Fruit fly (Drosophila melanogaster) whole organism, embryonic: Measurements from ENCODE around the gene Pmm2.

Source experiments
- Aef1 ChIP-seq: fragments of 200-800 bp; sonication (Bioruptor generic); IDR thresholded peaks from 3 replicates; pipeline ENCODE4 v1.3.6; 2022; ENCODE audit warnings: missing biosample characterization, missing genetic modification characterization
- B-H2 ChIP-seq: fragments of 200-800 bp; sonication (Bioruptor generic); optimal IDR thresholded peaks from 2 replicates; lab custom pipeline; 2018; ENCODE audit warnings: missing biosample characterization, mild to moderate bottlenecking, missing genetic modification characterization
- CG10565 ChIP-seq: fragments of 200-800 bp; sonication (Bioruptor generic); optimal IDR thresholded peaks from 3 replicates; lab custom pipeline; 2016; ENCODE audit warnings: missing biosample characterization, mild to moderate bottlenecking, missing genetic modification characterization
- CG11456 ChIP-seq: fragments of 200-800 bp; sonication (Bioruptor generic); IDR thresholded peaks from 3 replicates; pipeline ENCODE4 v1.3.6; 2022; ENCODE audit warnings: missing biosample characterization, missing genetic modification characterization
- CG12299 ChIP-seq: fragments of 200-800 bp; sonication (Bioruptor generic); optimal IDR thresholded peaks from 2 replicates; lab custom pipeline; 2018; ENCODE audit warnings: missing biosample characterization, mild to moderate bottlenecking, missing genetic modification characterization
- CG1647 ChIP-seq: fragments of 200-800 bp; sonication (Bioruptor generic); optimal IDR thresholded peaks from 3 replicates; lab custom pipeline; 2016; ENCODE audit warnings: missing biosample characterization, missing genetic modification characterization
- CG16815 ChIP-seq: fragments of 200-800 bp; sonication (Bioruptor generic); optimal IDR thresholded peaks from 3 replicates; lab custom pipeline; 2017; ENCODE audit warnings: missing biosample characterization, mild to moderate bottlenecking, missing genetic modification characterization
- CG2199 ChIP-seq: fragments of 200-800 bp; sonication (Bioruptor generic); IDR thresholded peaks from 3 replicates; pipeline ENCODE4 v1.3.6; 2022; ENCODE audit warnings: missing biosample characterization, missing genetic modification characterization
- CG2875 ChIP-seq: fragments of 200-800 bp; sonication (Bioruptor generic); optimal IDR thresholded peaks from 2 replicates; lab custom pipeline; 2017; ENCODE audit warnings: missing biosample characterization, mild to moderate bottlenecking, missing genetic modification characterization, missing genetic modification reagents
- CG33213 ChIP-seq: fragments of 200-800 bp; sonication (Bioruptor generic); optimal IDR thresholded peaks from 3 replicates; lab custom pipeline; 2016; ENCODE audit warnings: missing biosample characterization, missing genetic modification characterization
- CG33557 ChIP-seq: fragments of 200-800 bp; sonication (Bioruptor generic); optimal IDR thresholded peaks from 2 replicates; lab custom pipeline; 2019; ENCODE audit warnings: missing biosample characterization, mild to moderate bottlenecking, missing genetic modification characterization, moderate library complexity
- CG4282 ChIP-seq: fragments of 200-800 bp; sonication (Bioruptor generic); optimal IDR thresholded peaks from 2 replicates; lab custom pipeline; 2016; ENCODE audit warnings: missing biosample characterization, missing genetic modification characterization
- CG4328 ChIP-seq: fragments of 200-800 bp; sonication (Bioruptor generic); optimal IDR thresholded peaks from 3 replicates; lab custom pipeline; 2017; ENCODE audit warnings: missing biosample characterization, missing genetic modification reagents, missing genetic modification characterization
- CG43689 ChIP-seq: fragments of 200-800 bp; sonication (Bioruptor generic); IDR thresholded peaks from 2 replicates; pipeline ENCODE4 v1.3.6; 2022; ENCODE audit warnings: missing biosample characterization, missing genetic modification characterization
- CG4730 ChIP-seq: fragments of 200-800 bp; sonication (Bioruptor generic); IDR thresholded peaks from 2 replicates; pipeline ENCODE4 v1.3.6; 2022; ENCODE audit warnings: missing biosample characterization, missing genetic modification characterization
- CG7786 ChIP-seq: fragments of 200-800 bp; sonication (Bioruptor generic); optimal IDR thresholded peaks from 2 replicates; lab custom pipeline; 2016; ENCODE audit warnings: missing biosample characterization, missing genetic modification characterization
- CG9609 ChIP-seq: fragments of 200-800 bp; sonication (Bioruptor generic); optimal IDR thresholded peaks from 3 replicates; lab custom pipeline; 2016; ENCODE audit warnings: missing biosample characterization, missing genetic modification characterization
- CHES-1-like ChIP-seq: fragments of 200-800 bp; sonication (Bioruptor generic); optimal IDR thresholded peaks from 2 replicates; lab custom pipeline; 2016; ENCODE audit warnings: missing biosample characterization, missing genetic modification characterization
- Camta ChIP-seq: fragments of 200-800 bp; sonication (Bioruptor generic); optimal IDR thresholded peaks from 2 replicates; lab custom pipeline; 2016; ENCODE audit warnings: missing biosample characterization, missing genetic modification characterization
- CkIIα-i1 ChIP-seq: fragments of 200-800 bp; sonication (Bioruptor generic); IDR thresholded peaks from 2 replicates; pipeline ENCODE4 v1.3.6; 2022; ENCODE audit warnings: missing biosample characterization, missing genetic modification characterization
- CrebB ChIP-seq: fragments of 200-800 bp; sonication (Bioruptor generic); optimal IDR thresholded peaks from 3 replicates; lab custom pipeline; 2018; ENCODE audit warnings: missing biosample characterization, mild to moderate bottlenecking, missing genetic modification characterization
- Deaf1 ChIP-seq: fragments of 200-800 bp; optimal IDR thresholded peaks from 3 replicates; lab custom pipeline; 2019; ENCODE audit warnings: missing biosample characterization, mild to moderate bottlenecking, missing genetic modification characterization, moderate library complexity
- Dip2 ChIP-seq: fragments of 200-800 bp; sonication (Bioruptor generic); IDR thresholded peaks from 2 replicates; pipeline ENCODE4 v1.3.6; 2022; ENCODE audit warnings: missing biosample characterization, missing genetic modification characterization
- Elba2 ChIP-seq: fragments of 200-800 bp; sonication (Bioruptor generic); optimal IDR thresholded peaks from 3 replicates; lab custom pipeline; 2016; ENCODE audit warnings: missing biosample characterization, missing genetic modification characterization
- Fer3 ChIP-seq: fragments of 200-800 bp; sonication (Bioruptor generic); optimal IDR thresholded peaks from 2 replicates; lab custom pipeline; 2018; ENCODE audit warnings: missing biosample characterization, mild to moderate bottlenecking, missing genetic modification characterization, moderate library complexity
- Gsc ChIP-seq: fragments of 200-800 bp; sonication (Bioruptor generic); IDR thresholded peaks from 2 replicates; pipeline ENCODE4 v1.3.6; 2022; ENCODE audit warnings: missing biosample characterization, missing genetic modification characterization
- Jarid2 ChIP-seq: fragments of 200-800 bp; sonication (Bioruptor generic); optimal IDR thresholded peaks from 3 replicates; lab custom pipeline; 2017; ENCODE audit warnings: mild to moderate bottlenecking, missing biosample characterization, missing genetic modification reagents, missing genetic modification characterization
- Nf-YC ChIP-seq: fragments of 200-800 bp; optimal IDR thresholded peaks from 3 replicates; lab custom pipeline; 2019; ENCODE audit warnings: missing biosample characterization, mild to moderate bottlenecking, missing genetic modification characterization, moderate library complexity
- Side ChIP-seq: fragments of 200-800 bp; sonication (Bioruptor generic); optimal IDR thresholded peaks from 2 replicates; lab custom pipeline; 2016; ENCODE audit warnings: missing biosample characterization, missing genetic modification characterization
- Sox100B ChIP-seq: fragments of 200-800 bp; sonication (Bioruptor generic); optimal IDR thresholded peaks from 3 replicates; lab custom pipeline; 2018; ENCODE audit warnings: missing biosample characterization, mild to moderate bottlenecking, missing genetic modification characterization
- bbx ChIP-seq: fragments of 200-800 bp; sonication (Bioruptor generic); IDR thresholded peaks from 2 replicates; pipeline ENCODE4 v1.3.6; 2022; ENCODE audit warnings: missing biosample characterization, missing genetic modification characterization; ENCODE audit not compliant: partially characterized antibody
- br ChIP-seq: fragments of >200 bp; optimal IDR thresholded peaks from 2 replicates; lab custom pipeline; 2017
- dati ChIP-seq: fragments of 200-800 bp; sonication (Bioruptor generic); IDR thresholded peaks from 2 replicates; pipeline ENCODE4 v1.3.6; 2022; ENCODE audit warnings: missing biosample characterization, missing genetic modification characterization
- ems ChIP-seq: fragments of 200-800 bp; sonication (Bioruptor generic); optimal IDR thresholded peaks from 3 replicates; lab custom pipeline; 2016; ENCODE audit warnings: missing biosample characterization, missing genetic modification characterization
- eyg ChIP-seq: fragments of 200-800 bp; sonication (Bioruptor generic); optimal IDR thresholded peaks from 3 replicates; lab custom pipeline; 2016; ENCODE audit warnings: missing biosample characterization, missing genetic modification characterization
- h ChIP-seq: fragments of >200 bp; optimal IDR thresholded peaks from 2 replicates; lab custom pipeline; 2017
- lab ChIP-seq: fragments of 200-800 bp; sonication (Bioruptor generic); optimal IDR thresholded peaks from 3 replicates; lab custom pipeline; 2017; ENCODE audit warnings: missing biosample characterization, missing genetic modification characterization, mild to moderate bottlenecking, moderate library complexity, missing genetic modification reagents
- mld ChIP-seq: fragments of 200-800 bp; sonication (Bioruptor generic); IDR thresholded peaks from 3 replicates; pipeline ENCODE4 v1.3.6; 2022; ENCODE audit warnings: missing biosample characterization, missing genetic modification characterization; ENCODE audit not compliant: partially characterized antibody
- onecut ChIP-seq: fragments of 200-800 bp; sonication (Bioruptor generic); IDR thresholded peaks from 2 replicates; pipeline ENCODE4 v1.3.6; 2022; ENCODE audit warnings: missing biosample characterization, missing genetic modification characterization
- phol ChIP-seq: fragments of 200-800 bp; sonication (Bioruptor generic); optimal IDR thresholded peaks from 3 replicates; lab custom pipeline; 2018; ENCODE audit warnings: missing biosample characterization, mild to moderate bottlenecking, missing genetic modification characterization, moderate library complexity
- prd ChIP-seq, 3 experiments: fragments of >200 bp in 2 of 3; fragments of 200-800 bp in 1 of 3; sonication (Bioruptor generic) in 1 of 3; optimal IDR thresholded peaks in 2 of 3; IDR thresholded peaks in 1 of 3; 2 replicates in 2 of 3; 3 replicates in 1 of 3; pipeline versions ENCODE4 v1.3.6 to Lab custom; 2017 to 2022; ENCODE audit warnings: missing biosample characterization in 1 of 3, missing genetic modification characterization in 1 of 3
- pzg ChIP-seq: fragments of 200-800 bp; sonication (Bioruptor generic); optimal IDR thresholded peaks from 3 replicates; lab custom pipeline; 2018; ENCODE audit warnings: missing biosample characterization, mild to moderate bottlenecking, missing genetic modification characterization, moderate library complexity
- sc ChIP-seq, 3 experiments: fragments of >200 bp in 2 of 3; fragments of 200-800 bp in 1 of 3; sonication (Bioruptor generic) in 1 of 3; optimal IDR thresholded peaks; 2 replicates in 2 of 3; 3 replicates in 1 of 3; lab custom pipeline; 2017; ENCODE audit warnings: mild to moderate bottlenecking in 1 of 3, missing biosample characterization in 1 of 3, missing genetic modification characterization in 1 of 3, missing genetic modification reagents in 1 of 3
- so ChIP-seq: fragments of 200-800 bp; sonication (Bioruptor generic); IDR thresholded peaks from 3 replicates; pipeline ENCODE4 v1.3.6; 2022; ENCODE audit warnings: missing biosample characterization, missing genetic modification characterization
- stc ChIP-seq: fragments of 200-800 bp; sonication (Bioruptor generic); IDR thresholded peaks from 2 replicates; pipeline ENCODE4 v1.3.6; 2022; ENCODE audit warnings: missing biosample characterization, missing genetic modification characterization
- trem ChIP-seq: fragments of 200-800 bp; optimal IDR thresholded peaks from 3 replicates; lab custom pipeline; 2019; ENCODE audit warnings: missing biosample characterization, mild to moderate bottlenecking, missing genetic modification characterization, moderate library complexity
- trh ChIP-seq: fragments of 200-800 bp; sonication (Bioruptor generic); optimal IDR thresholded peaks from 2 replicates; lab custom pipeline; 2016; ENCODE audit warnings: missing biosample characterization, missing genetic modification characterization
- usp ChIP-seq: fragments of >200 bp; optimal IDR thresholded peaks from 2 replicates; lab custom pipeline; 2017; ENCODE audit warnings: missing biosample characterization, missing genetic modification characterization
- zen2 ChIP-seq: fragments of 200-800 bp; sonication (Bioruptor generic); IDR thresholded peaks from 3 replicates; pipeline ENCODE4 v1.3.6; 2022; ENCODE audit warnings: missing biosample characterization, missing genetic modification characterization; ENCODE audit not compliant: partially characterized antibody
- zfh2 ChIP-seq: fragments of 200-800 bp; sonication (Bioruptor generic); optimal IDR thresholded peaks from 2 replicates; lab custom pipeline; 2016; ENCODE audit warnings: missing biosample characterization, missing genetic modification characterization

The Pmm2 gene

dm6 chr3L:12523941-12524340 lies 10.4 kb upstream of the Pmm2 start, which contains the start of the genes ver and Gcn5 (continued):
- TF ChIP-seq lab (GFP tag; lab: Kevin White, UChicago), result peak; percentile 96
- TF ChIP-seq Camta (GFP tag; lab: Kevin White, UChicago), result peak; percentile 80
- peak; percentile 67 for TF ChIP-seq Deaf1 (tag; lab: Kevin White, UChicago)
- peak; percentile 71 for TF ChIP-seq CrebB (tag; lab: Kevin White, UChicago)
- TF ChIP-seq CG12299 (tag; lab: Kevin White, UChicago), result peak; percentile 88
- no peak for TF ChIP-seq sc (optimal IDR thresholded peaks at IDR 0.05; lab: Kevin White, UChicago)
- TF ChIP-seq sc (GFP tag; optimal IDR thresholded peaks at IDR 0.05; lab: Kevin White, UChicago), result peak; percentile 73
- peak; percentile 80 for TF ChIP-seq CG7786 (GFP tag; lab: Kevin White, UChicago)
- peak; percentile 79 for TF ChIP-seq dati
- TF ChIP-seq CG2199 (GFP tag; lab: Robert Waterston, UW), result 0 out of 3 replicates have a peak, but pooled peaks have one; percentile 77
- TF ChIP-seq CG10565, result peak; percentile 14
- TF ChIP-seq Side (GFP tag; lab: Kevin White, UChicago), result peak; percentile 78
- TF ChIP-seq Jarid2 (GFP tag; lab: Kevin White, UChicago), result peak; percentile 61
- TF ChIP-seq stc (GFP tag; lab: Robert Waterston, UW), result peak; percentile 93
- TF ChIP-seq onecut (GFP tag; lab: Robert Waterston, UW), result peak; percentile 84
- peak; percentile 100 for TF ChIP-seq trem (tag; lab: Kevin White, UChicago)
- peak; percentile 52 for TF ChIP-seq pzg (GFP tag; lab: Kevin White, UChicago)
- peak; percentile 91 for TF ChIP-seq CG4730 (GFP tag; lab: Robert Waterston, UW)
- TF ChIP-seq bbx (GFP tag; lab: Robert Waterston, UW), result 0 out of 2 replicates have a peak, but pooled peaks have one; percentile 13
- TF ChIP-seq zfh2 (GFP tag; lab: Kevin White, UChicago), result peak; percentile 93
- peak; percentile 94 for TF ChIP-seq Aef1 (GFP tag; lab: Robert Waterston, UW)
- peak; percentile 80 for TF ChIP-seq CG9609 (GFP tag; lab: Kevin White, UChicago)
- no peak for TF ChIP-seq zen2 (GFP tag; lab: Robert Waterston, UW)
- TF ChIP-seq Sox100B, result peak; percentile 91
- no peak for TF ChIP-seq h (lab: Kevin White, UChicago)
- peak; percentile 21 for TF ChIP-seq Elba2 (GFP tag; lab: Kevin White, UChicago)
- TF ChIP-seq CkIIα-i1 (GFP tag; lab: Robert Waterston, UW), result no peak
- TF ChIP-seq Nf-YC (tag; lab: Kevin White, UChicago), result peak; percentile 75
- peak; percentile 74 for TF ChIP-seq CG4328 (GFP tag; lab: Kevin White, UChicago)
- TF ChIP-seq Gsc, result peak; percentile 72
- TF ChIP-seq Fer3, result peak; percentile 92
- peak; percentile 89 for TF ChIP-seq CG16815 (GFP tag; lab: Kevin White, UChicago)
- peak; percentile 68 for TF ChIP-seq CG33213
- TF ChIP-seq mld (GFP tag; lab: Robert Waterston, UW), result no peak
- peak; percentile 93 for TF ChIP-seq CG11456 (GFP tag; lab: Robert Waterston, UW)
- peak; percentile 79 for TF ChIP-seq CG2875
- peak; percentile 92 for TF ChIP-seq phol (tag; lab: Kevin White, UChicago)
- no peak for TF ChIP-seq prd (optimal IDR thresholded peaks at IDR 0.05; lab: Kevin White, UChicago)
- peak; percentile 97 for TF ChIP-seq prd (GFP tag; IDR thresholded peaks at IDR 0.05; lab: Robert Waterston, UW)
- TF ChIP-seq CHES-1-like (GFP tag; lab: Kevin White, UChicago), result peak; percentile 64
- peak; percentile 77 for TF ChIP-seq CG33557
- TF ChIP-seq so (GFP tag; lab: Robert Waterston, UW), result peak; percentile 89; the same call in 2 of the 3 replicates
- peak; percentile 90 for TF ChIP-seq ems
- TF ChIP-seq trh (GFP tag; lab: Kevin White, UChicago), result peak; percentile 77
- TF ChIP-seq CG43689 (GFP tag; lab: Robert Waterston, UW), result peak; percentile 65; the same call in 1 of the 2 replicates
- TF ChIP-seq Dip2 (GFP tag; lab: Robert Waterston, UW), result peak; percentile 21; the same call in 1 of the 2 replicates
- TF ChIP-seq CG4282, result peak; percentile 10
- peak; percentile 86 for TF ChIP-seq B-H2 (GFP tag; lab: Kevin White, UChicago)
- TF ChIP-seq br (lab: Kevin White, UChicago), result no peak
- TF ChIP-seq CG1647 (GFP tag; lab: Kevin White, UChicago), result peak; percentile 86
- peak; percentile 73 for TF ChIP-seq eyg (GFP tag; lab: Kevin White, UChicago)
- TF ChIP-seq usp (GFP tag; lab: Kevin White, UChicago), result no peak
